Worm (Caenorhabditis elegans) whole organism, L2 larva: Measurements from ENCODE around the gene C02F5.10.

Source experiments
- C34F6.9 ChIP-seq: fragments of 150-350 bp; optimal IDR thresholded peaks from 2 replicates; lab custom pipeline; 2014; ENCODE audit warnings: missing biosample characterization, missing genetic modification characterization
- F13H6.1 ChIP-seq: sonication (generic microtip); optimal IDR thresholded peaks from 2 replicates; lab custom pipeline; 2016; ENCODE audit warnings: missing genetic modification characterization, missing compliant biosample characterization
- R02D3.7 ChIP-seq: fragments of 150-350 bp; optimal IDR thresholded peaks from 2 replicates; lab custom pipeline; 2014; ENCODE audit warnings: missing biosample characterization, missing genetic modification characterization
- Y55F3AM.14 ChIP-seq: fragments of 200-800 bp; sonication (Bioruptor generic); optimal IDR thresholded peaks from 2 replicates; lab custom pipeline; 2018; ENCODE audit warnings: mild to moderate bottlenecking, missing genetic modification characterization, missing compliant biosample characterization
- ZK546.5 ChIP-seq: sonication (generic microtip); optimal IDR thresholded peaks from 2 replicates; lab custom pipeline; 2017; ENCODE audit warnings: missing biosample characterization, missing genetic modification characterization
- alr-1 ChIP-seq: fragments of 150-350 bp; optimal IDR thresholded peaks from 2 replicates; lab custom pipeline; 2014; ENCODE audit warnings: missing biosample characterization, missing genetic modification characterization
- aly-2 ChIP-seq: fragments of 150-350 bp; optimal IDR thresholded peaks from 2 replicates; lab custom pipeline; 2014; ENCODE audit warnings: missing biosample characterization, missing genetic modification characterization
- ama-1 ChIP-seq: fragments of 150-350 bp; optimal IDR thresholded peaks from 2 replicates; lab custom pipeline; 2018; ENCODE audit warnings: inconsistent platforms
- blmp-1 ChIP-seq: sonication (generic microtip); optimal IDR thresholded peaks from 2 replicates; lab custom pipeline; 2017; ENCODE audit warnings: missing genetic modification characterization, mild to moderate bottlenecking, missing compliant biosample characterization, antibody characterized with exemption, moderate library complexity; ENCODE audit not compliant: insufficient read depth
- ceh-16 ChIP-seq: fragments of 150-350 bp; optimal IDR thresholded peaks from 2 replicates; lab custom pipeline; 2014; ENCODE audit warnings: missing biosample characterization, missing genetic modification characterization
- ceh-82 ChIP-seq: fragments of 150-350 bp; optimal IDR thresholded peaks from 2 replicates; lab custom pipeline; 2014; ENCODE audit warnings: missing biosample characterization, missing genetic modification characterization
- crh-2 ChIP-seq: sonication (generic microtip); optimal IDR thresholded peaks from 2 replicates; lab custom pipeline; 2017; ENCODE audit warnings: missing biosample characterization, missing genetic modification characterization
- dmd-4 ChIP-seq: sonication (generic microtip); optimal IDR thresholded peaks from 2 replicates; lab custom pipeline; 2017; ENCODE audit warnings: missing biosample characterization, missing genetic modification characterization
- egl-27 ChIP-seq: sonication (generic microtip); optimal IDR thresholded peaks from 3 replicates; lab custom pipeline; 2017; ENCODE audit warnings: missing biosample characterization, missing genetic modification reagents, missing genetic modification characterization
- elt-1 ChIP-seq: fragments of 150-350 bp; optimal IDR thresholded peaks from 2 replicates; lab custom pipeline; 2014; ENCODE audit warnings: missing biosample characterization, missing genetic modification characterization
- elt-3 ChIP-seq: sonication (generic microtip); optimal IDR thresholded peaks from 2 replicates; lab custom pipeline; 2017; ENCODE audit warnings: missing biosample characterization, missing genetic modification characterization
- fos-1 ChIP-seq: fragments of 150-350 bp; optimal IDR thresholded peaks from 2 replicates; lab custom pipeline; 2014; ENCODE audit warnings: missing biosample characterization, missing genetic modification characterization
- gmeb-1 ChIP-seq: fragments of 150-350 bp; optimal IDR thresholded peaks from 2 replicates; lab custom pipeline; 2014; ENCODE audit warnings: missing biosample characterization, missing genetic modification characterization
- lin-11 ChIP-seq: fragments of 150-350 bp; sonication (generic microtip); optimal IDR thresholded peaks from 2 replicates; lab custom pipeline; 2014; ENCODE audit warnings: missing biosample characterization, missing genetic modification characterization, inconsistent platforms, mixed read lengths
- lin-13 ChIP-seq: fragments of 150-350 bp; optimal IDR thresholded peaks from 2 replicates; lab custom pipeline; 2014; ENCODE audit warnings: missing biosample characterization, missing genetic modification reagents, missing genetic modification characterization
- lin-39 ChIP-seq: fragments of 150-350 bp; optimal IDR thresholded peaks from 2 replicates; lab custom pipeline; 2014; ENCODE audit warnings: missing biosample characterization, missing genetic modification reagents, missing genetic modification characterization
- lsy-2 ChIP-seq, 2 experiments: fragments of 150-350 bp in 1 of 2; sonication (generic microtip) in 1 of 2; optimal IDR thresholded peaks; 2 replicates each; lab custom pipeline; 2014 to 2017; ENCODE audit warnings: missing biosample characterization in 2 of 2, missing genetic modification characterization in 2 of 2
- mab-5 ChIP-seq: fragments of 150-350 bp; optimal IDR thresholded peaks from 2 replicates; lab custom pipeline; 2014; ENCODE audit warnings: missing biosample characterization, missing genetic modification characterization
- mbf-1 ChIP-seq: sonication (generic microtip); optimal IDR thresholded peaks from 2 replicates; lab custom pipeline; 2017; ENCODE audit warnings: missing biosample characterization, missing genetic modification characterization
- mdl-1 ChIP-seq, 2 experiments: fragments of 150-350 bp in 1 of 2; sonication (generic microtip) in 1 of 2; optimal IDR thresholded peaks; 2 replicates each; lab custom pipeline; 2017; ENCODE audit warnings: missing biosample characterization in 2 of 2, missing genetic modification characterization in 2 of 2
- nhr-10 ChIP-seq: sonication (generic microtip); optimal IDR thresholded peaks from 2 replicates; lab custom pipeline; 2017; ENCODE audit warnings: missing biosample characterization, missing genetic modification characterization
- nhr-11 ChIP-seq: fragments of 150-350 bp; optimal IDR thresholded peaks from 2 replicates; lab custom pipeline; 2014; ENCODE audit warnings: missing biosample characterization, missing genetic modification characterization
- nhr-12 ChIP-seq: fragments of 150-350 bp; optimal IDR thresholded peaks from 2 replicates; lab custom pipeline; 2014; ENCODE audit warnings: missing biosample characterization, missing genetic modification characterization
- nhr-129 ChIP-seq: fragments of 150-350 bp; optimal IDR thresholded peaks from 2 replicates; lab custom pipeline; 2014; ENCODE audit warnings: missing biosample characterization, missing genetic modification characterization
- nhr-23 ChIP-seq: fragments of 150-350 bp; optimal IDR thresholded peaks from 2 replicates; lab custom pipeline; 2014; ENCODE audit warnings: missing biosample characterization, missing genetic modification reagents, missing genetic modification characterization
- nhr-237 ChIP-seq: fragments of 150-350 bp; optimal IDR thresholded peaks from 2 replicates; lab custom pipeline; 2014; ENCODE audit warnings: missing biosample characterization, missing genetic modification characterization
- nhr-25 ChIP-seq: fragments of 150-350 bp; sonication (generic microtip); optimal IDR thresholded peaks from 3 replicates; lab custom pipeline; 2014; ENCODE audit warnings: missing biosample characterization, missing genetic modification characterization
- nhr-6 ChIP-seq: fragments of 150-350 bp; optimal IDR thresholded peaks from 2 replicates; lab custom pipeline; 2014; ENCODE audit warnings: missing biosample characterization, missing genetic modification characterization
- nhr-77 ChIP-seq: fragments of 150-350 bp; optimal IDR thresholded peaks from 2 replicates; lab custom pipeline; 2014; ENCODE audit warnings: missing biosample characterization, missing genetic modification characterization
- peb-1 ChIP-seq: fragments of 150-350 bp; optimal IDR thresholded peaks from 2 replicates; lab custom pipeline; 2014; ENCODE audit warnings: missing biosample characterization, missing genetic modification characterization
- sem-4 ChIP-seq: fragments of 150-350 bp; optimal IDR thresholded peaks from 2 replicates; lab custom pipeline; 2014; ENCODE audit warnings: missing biosample characterization, missing genetic modification reagents, missing genetic modification characterization
- skn-1 ChIP-seq: sonication (generic microtip); optimal IDR thresholded peaks from 2 replicates; lab custom pipeline; 2017; ENCODE audit warnings: missing biosample characterization, missing genetic modification characterization
- sma-3 ChIP-seq: sonication (generic microtip); optimal IDR thresholded peaks from 2 replicates; lab custom pipeline; 2016; ENCODE audit warnings: missing genetic modification reagents, missing genetic modification characterization, missing compliant biosample characterization
- sma-9 ChIP-seq, 2 experiments: fragments of 150-350 bp in 1 of 2; sonication (generic microtip) in 1 of 2; optimal IDR thresholded peaks; 2 replicates each; lab custom pipeline; 2014 to 2016; ENCODE audit warnings: missing genetic modification characterization in 2 of 2, mild to moderate bottlenecking in 1 of 2, missing biosample characterization in 1 of 2, missing compliant biosample characterization in 1 of 2, missing genetic modification reagents in 1 of 2, moderate library complexity in 1 of 2
- snpc-4 ChIP-seq: fragments of 150-350 bp; optimal IDR thresholded peaks from 2 replicates; lab custom pipeline; 2014; ENCODE audit warnings: missing biosample characterization, missing genetic modification characterization
- unc-39 ChIP-seq: fragments of 150-350 bp; optimal IDR thresholded peaks from 2 replicates; lab custom pipeline; 2014; ENCODE audit warnings: missing biosample characterization, missing genetic modification characterization
- unc-55 ChIP-seq: fragments of 150-350 bp; sonication (generic microtip); optimal IDR thresholded peaks from 3 replicates; lab custom pipeline; 2014; ENCODE audit warnings: missing biosample characterization, missing genetic modification reagents, missing genetic modification characterization
- unc-62 ChIP-seq: fragments of 150-350 bp; optimal IDR thresholded peaks from 2 replicates; lab custom pipeline; 2014; ENCODE audit warnings: missing biosample characterization, missing genetic modification reagents, missing genetic modification characterization
- zag-1 ChIP-seq: fragments of 150-350 bp; optimal IDR thresholded peaks from 2 replicates; lab custom pipeline; 2014; ENCODE audit warnings: missing biosample characterization, missing genetic modification characterization
- ztf-1 ChIP-seq: fragments of 200-800 bp; sonication (Bioruptor generic); conservative IDR thresholded peaks from 2 replicates; pipeline ENCODE4 v1.3.6; 2022; ENCODE audit warnings: missing genetic modification characterization, missing compliant biosample characterization
- ztf-11 ChIP-seq: sonication (generic microtip); optimal IDR thresholded peaks from 2 replicates; lab custom pipeline; 2017; ENCODE audit warnings: missing biosample characterization, missing genetic modification characterization
- ztf-4 ChIP-seq: fragments of 150-350 bp; optimal IDR thresholded peaks from 2 replicates; lab custom pipeline; 2014; ENCODE audit warnings: missing biosample characterization, missing genetic modification characterization

The C02F5.10 gene

DNA sequence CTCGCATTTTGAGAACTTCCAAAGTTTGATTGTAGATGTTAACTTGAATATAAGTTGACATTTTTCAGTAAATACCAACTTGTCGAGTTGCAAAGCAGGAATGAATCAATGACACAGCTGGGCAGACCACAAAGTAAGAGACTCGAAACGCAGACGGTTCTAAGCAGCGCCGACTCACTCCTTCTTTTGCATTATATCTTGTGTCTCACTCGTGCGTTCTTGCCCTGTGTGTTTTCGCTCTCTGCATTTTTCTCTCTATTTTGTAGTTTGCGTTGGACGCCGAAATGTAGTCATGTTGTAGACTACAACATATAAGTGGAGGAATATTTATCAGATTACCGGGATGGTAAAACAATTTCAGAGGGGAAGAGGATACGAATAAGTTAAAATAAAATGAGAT is 6.5 kb downstream of the C02F5.10 start, which contains the start of gene C02F5.12:
Gene C02F5.12 (minus strand): TSS at position 221 of the 400 bp plus-strand sequence.
- TF ChIP-seq nhr-6 (no peak), ceh-82 (tag; lab: Kevin White, UChicago) (no peak), F13H6.1 (tag; lab: Kevin White, UChicago) (peak; percentile 20), zag-1 (tag; lab: Kevin White, UChicago) (no peak), egl-27 (no peak), R02D3.7 (tag; lab: Kevin White, UChicago) (no peak), lin-39 (no peak), lsy-2 (tag; optimal IDR thresholded peaks at IDR 0.05; lab: Kevin White, UChicago) (peak in 1 of 2 experiments; percentile 44), nhr-129 (peak; percentile 51), elt-1 (tag; lab: Kevin White, UChicago) (no peak), elt-3 (tag; lab: Kevin White, UChicago) (no peak), lin-13 (GFP tag; lab: Kevin White, UChicago) (peak; percentile 8), lin-11 (tag; lab: Kevin White, UChicago) (no peak), fos-1 (tag; lab: Kevin White, UChicago) (peak; percentile 38), nhr-11 (tag; lab: Kevin White, UChicago) (no peak), mab-5 (tag; lab: Kevin White, UChicago) (no peak), sem-4 (no peak), mbf-1 (tag; lab: Kevin White, UChicago) (no peak), ztf-11 (no peak), aly-2 (tag; lab: Kevin White, UChicago) (no peak), gmeb-1 (no peak), dmd-4 (tag; lab: Kevin White, UChicago) (no peak), ztf-4 (no peak), nhr-237 (tag; lab: Kevin White, UChicago) (no peak), sma-3 (GFP tag; lab: Kevin White, UChicago) (peak; percentile 0), nhr-77 (tag; lab: Kevin White, UChicago) (no peak), C34F6.9 (tag; lab: Kevin White, UChicago) (peak; percentile 43), ceh-16 (tag; lab: Kevin White, UChicago) (no peak), nhr-12 (tag; lab: Kevin White, UChicago) (no peak), crh-2 (tag; lab: Kevin White, UChicago) (peak; percentile 10), nhr-10 (no peak), unc-62 (GFP tag; lab: Kevin White, UChicago) (no peak), nhr-25 (no peak), nhr-23 (tag; lab: Kevin White, UChicago) (no peak), peb-1 (no peak), ama-1 (lab: Kevin White, UChicago) (no peak), sma-9 (GFP tag; optimal IDR thresholded peaks at IDR 0.05; lab: Kevin White, UChicago) (peak; percentile 7), sma-9 (tag; optimal IDR thresholded peaks at IDR 0.05; lab: Kevin White, UChicago) (no peak), skn-1 (tag; lab: Kevin White, UChicago) (no peak), Y55F3AM.14 (GFP tag; lab: Kevin White, UChicago) (no peak), ZK546.5 (no peak), ztf-1 (GFP tag; lab: Robert Waterston, UW) (no peak), snpc-4 (tag; lab: Kevin White, UChicago) (no peak), unc-39 (tag; lab: Kevin White, UChicago) (no peak), mdl-1 (tag; optimal IDR thresholded peaks at IDR 0.05; lab: Kevin White, UChicago) (no peak), alr-1 (no peak), blmp-1 (tag; lab: Kevin White, UChicago) (no peak), unc-55 (GFP tag; lab: Kevin White, UChicago) (no peak)
